Comparison of ENCODE assay signal across 3 worm cellular contexts in the genomic region with DNA sequence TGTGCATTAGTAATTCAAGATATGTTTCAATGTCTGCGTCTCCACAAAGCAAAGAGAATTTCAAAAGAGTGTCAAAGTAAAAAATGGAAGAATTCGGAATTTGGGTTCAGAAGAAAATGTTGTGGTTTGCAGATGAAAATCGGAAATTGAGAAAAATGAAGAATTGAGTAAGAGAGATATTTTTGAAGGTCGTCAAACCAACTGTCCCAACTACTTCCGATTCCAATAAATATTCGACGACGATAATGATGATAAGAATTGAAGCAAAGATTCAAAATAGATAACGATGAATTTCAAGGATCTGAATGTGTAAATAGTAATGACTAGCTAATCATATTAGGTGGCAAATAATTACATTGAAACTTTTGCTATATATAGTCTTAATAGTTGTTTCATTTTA.
A peak's percentile ranks its signal among the peaks of the same experiment; 100 is the strongest.
TF ChIP-seq lines count a peak whose summit lies in the region.

No protein-coding gene starts in this region.

TF ChIP-seq in whole organism, L1 larva, 84 proteins besides CTCF, POLR2A, EP300 and RAD21:
- TF ChIP-seq mdl-1 (tag; optimal IDR thresholded peaks at IDR 0.05; lab: Kevin White, UChicago), result no peak
- TF ChIP-seq unc-86 (tag; optimal IDR thresholded peaks at IDR 0.05; lab: Kevin White, UChicago), result no peak
- TF ChIP-seq tbx-2 (tag; optimal IDR thresholded peaks at IDR 0.05; lab: Kevin White, UChicago), result no peak
- peak in 3 of 6 experiments; percentile 37 to 73 (median 53) for TF ChIP-seq elt-3 (tag; optimal IDR thresholded peaks at IDR 0.05; lab: Kevin White, UChicago)
- no peak for TF ChIP-seq nhr-20 (tag; optimal IDR thresholded peaks at IDR 0.05; lab: Kevin White, UChicago)
- no peak for TF ChIP-seq lin-35 (GFP tag; optimal IDR thresholded peaks at IDR 0.05; lab: Kevin White, UChicago)
- no peak for TF ChIP-seq mep-1 (tag; optimal IDR thresholded peaks at IDR 0.05; lab: Kevin White, UChicago)
- no peak for TF ChIP-seq egl-13 (tag; optimal IDR thresholded peaks at IDR 0.05; lab: Kevin White, UChicago)
- no peak for TF ChIP-seq hlh-17 (GFP tag; optimal IDR thresholded peaks at IDR 0.05; lab: Kevin White, UChicago; ENCODE audit: borderline replicate concordance)
- no peak for TF ChIP-seq ceh-82 (tag; optimal IDR thresholded peaks at IDR 0.05; lab: Kevin White, UChicago)
- no peak for TF ChIP-seq C04F5.9 (tag; optimal IDR thresholded peaks at IDR 0.05; lab: Kevin White, UChicago)
- no peak for TF ChIP-seq nhr-28 (tag; optimal IDR thresholded peaks at IDR 0.05; lab: Kevin White, UChicago)
- TF ChIP-seq blmp-1 (tag; optimal IDR thresholded peaks at IDR 0.05; lab: Kevin White, UChicago), result peak; percentile 35
- no peak for TF ChIP-seq fkh-8 (tag; optimal IDR thresholded peaks at IDR 0.05; lab: Kevin White, UChicago)
- no peak for TF ChIP-seq egl-27 (tag; optimal IDR thresholded peaks at IDR 0.05; lab: Kevin White, UChicago)
- TF ChIP-seq lin-14 (GFP tag; optimal IDR thresholded peaks at IDR 0.05; lab: Kevin White, UChicago), result peak; percentile 60
- no peak for TF ChIP-seq ceh-63 (GFP tag; optimal IDR thresholded peaks at IDR 0.05; lab: Kevin White, UChicago)
- no peak for TF ChIP-seq F16B12.6 (tag; optimal IDR thresholded peaks at IDR 0.05; lab: Kevin White, UChicago)
- no peak for TF ChIP-seq alr-1 (tag; optimal IDR thresholded peaks at IDR 0.05; lab: Kevin White, UChicago; ENCODE audit: borderline replicate concordance)
- TF ChIP-seq pqm-1 (tag; optimal IDR thresholded peaks at IDR 0.05; lab: Kevin White, UChicago), result no peak
- TF ChIP-seq swsn-7 (tag; optimal IDR thresholded peaks at IDR 0.05; lab: Kevin White, UChicago), result no peak
- TF ChIP-seq pax-3 (tag; optimal IDR thresholded peaks at IDR 0.05; lab: Kevin White, UChicago), result no peak
- TF ChIP-seq ces-1 (GFP tag; optimal IDR thresholded peaks at IDR 0.05; lab: Kevin White, UChicago), result no peak
- TF ChIP-seq nhr-47 (tag; optimal IDR thresholded peaks at IDR 0.05; lab: Kevin White, UChicago), result peak; percentile 24
- TF ChIP-seq nhr-85 (tag; lab: Kevin White, UChicago), result peak; percentile 86
- no peak for TF ChIP-seq vab-15 (tag; optimal IDR thresholded peaks at IDR 0.05; lab: Kevin White, UChicago)
- TF ChIP-seq snu-23 (GFP tag; optimal IDR thresholded peaks at IDR 0.05; lab: Kevin White, UChicago), result peak; percentile 12
- TF ChIP-seq fkh-4 (tag; optimal IDR thresholded peaks at IDR 0.05; lab: Kevin White, UChicago; ENCODE audit: borderline replicate concordance), result no peak
- TF ChIP-seq nhr-237 (tag; optimal IDR thresholded peaks at IDR 0.05; lab: Kevin White, UChicago), result no peak
- no peak for TF ChIP-seq dpl-1 (GFP tag; optimal IDR thresholded peaks at IDR 0.05; lab: Kevin White, UChicago)

TF ChIP-seq in whole organism, L2 larva, 48 proteins besides CTCF, POLR2A, EP300 and RAD21:
- TF ChIP-seq ceh-82 (tag; optimal IDR thresholded peaks at IDR 0.05; lab: Kevin White, UChicago) (no peak), C34F6.9 (tag; optimal IDR thresholded peaks at IDR 0.05; lab: Kevin White, UChicago) (peak; percentile 20), lsy-2 (tag; optimal IDR thresholded peaks at IDR 0.05; lab: Kevin White, UChicago) (peak in 1 of 2 experiments; percentile 7), crh-2 (tag; optimal IDR thresholded peaks at IDR 0.05; lab: Kevin White, UChicago) (peak; percentile 15), nhr-25 (tag; optimal IDR thresholded peaks at IDR 0.05; lab: Kevin White, UChicago) (peak; percentile 16), aly-2 (tag; optimal IDR thresholded peaks at IDR 0.05; lab: Kevin White, UChicago) (no peak), nhr-237 (tag; optimal IDR thresholded peaks at IDR 0.05; lab: Kevin White, UChicago) (no peak), alr-1 (tag; optimal IDR thresholded peaks at IDR 0.05; lab: Kevin White, UChicago) (no peak), skn-1 (tag; optimal IDR thresholded peaks at IDR 0.05; lab: Kevin White, UChicago) (no peak), sma-9 (GFP tag; optimal IDR thresholded peaks at IDR 0.05; lab: Kevin White, UChicago) (peak; percentile 1), sma-9 (tag; optimal IDR thresholded peaks at IDR 0.05; lab: Kevin White, UChicago) (no peak), fos-1 (tag; optimal IDR thresholded peaks at IDR 0.05; lab: Kevin White, UChicago) (peak; percentile 4), lin-39 (tag; optimal IDR thresholded peaks at IDR 0.05; lab: Kevin White, UChicago) (no peak), nhr-12 (tag; optimal IDR thresholded peaks at IDR 0.05; lab: Kevin White, UChicago) (no peak), nhr-11 (tag; optimal IDR thresholded peaks at IDR 0.05; lab: Kevin White, UChicago) (no peak), unc-55 (GFP tag; optimal IDR thresholded peaks at IDR 0.05; lab: Kevin White, UChicago) (peak; percentile 33)

TF ChIP-seq in whole organism, L4 larva, 104 proteins besides CTCF, POLR2A, EP300 and RAD21:
- TF ChIP-seq unc-62 (GFP tag; optimal IDR thresholded peaks at IDR 0.05 in 1 of 2; lab: Kevin White, UChicago) (peak in 1 of 2 experiments; percentile 87), unc-62 (tag; optimal IDR thresholded peaks at IDR 0.05; lab: Kevin White, UChicago) (no peak), aha-1 (tag; lab: Kevin White, UChicago) (peak; percentile 40), dmd-9 (GFP tag; IDR thresholded peaks at IDR 0.05; lab: Robert Waterston, UW) (no peak)

Comparison
In these comparisons a context has a peak if more than half of its experiments do, and no peak if none do; other contexts are left out.
1. Of the 29 proteins assayed by ChIP-seq in both whole organism, L4 larva and whole organism, L1 larva: peak only in whole organism, L4 larva: aha-1; only in whole organism, L1 larva: none; in both: none; in neither: 27; mixed calls (peak in some experiments, not most) for 1.